Fruit fly (Drosophila melanogaster): Measurements from ENCODE around the gene frc.

frc gene

dm6 chr3L:17399014-17399413 is 34.0 kb downstream of the frc start:
- no peak for TF ChIP-seq kay (GFP tag; ENCODE audit: borderline replicate concordance)
- no peak for TF ChIP-seq CG33017 (tag; optimal IDR thresholded peaks at IDR 0.05)
- no peak for TF ChIP-seq cnc (optimal IDR thresholded peaks at IDR 0.05)
- TF ChIP-seq Mnt (GFP tag; optimal IDR thresholded peaks at IDR 0.05), result no peak
- TF ChIP-seq CG11617 (GFP tag; optimal IDR thresholded peaks at IDR 0.05), result no peak

- no peak for TF ChIP-seq pad (GFP tag; optimal IDR thresholded peaks at IDR 0.05)
- no peak for TF ChIP-seq CG5204 (GFP tag; optimal IDR thresholded peaks at IDR 0.05)
- no peak for TF ChIP-seq CG14711 (tag; optimal IDR thresholded peaks at IDR 0.05)
- no peak for TF ChIP-seq cic (GFP tag; optimal IDR thresholded peaks at IDR 0.05)
- no peak for TF ChIP-seq ovo (GFP tag; optimal IDR thresholded peaks at IDR 0.05)
- no peak for TF ChIP-seq CG7045 (GFP tag; optimal IDR thresholded peaks at IDR 0.05)
- no peak for TF ChIP-seq kay (GFP tag; ENCODE audit: borderline replicate concordance)
- no peak for TF ChIP-seq CG1620 (GFP tag; optimal IDR thresholded peaks at IDR 0.05)
- TF ChIP-seq toe (GFP tag; optimal IDR thresholded peaks at IDR 0.05), result no peak
- no peak for TF ChIP-seq CG11617 (GFP tag; optimal IDR thresholded peaks at IDR 0.05)
- no peak for TF ChIP-seq tj (GFP tag; optimal IDR thresholded peaks at IDR 0.05)
- TF ChIP-seq CG12768 (GFP tag; optimal IDR thresholded peaks at IDR 0.05), result no peak
- TF ChIP-seq CG33017 (tag; optimal IDR thresholded peaks at IDR 0.05), result no peak
These were observed 38.5 kb downstream of the frc start for dm6 chr3L:17394435-17395017.

- TF ChIP-seq Crg-1 (GFP tag; optimal IDR thresholded peaks at IDR 0.05) (no peak), Mnt (GFP tag; optimal IDR thresholded peaks at IDR 0.05) (no peak), CG5204 (GFP tag; optimal IDR thresholded peaks at IDR 0.05) (no peak), CG11617 (GFP tag; optimal IDR thresholded peaks at IDR 0.05) (no peak), toe (GFP tag; optimal IDR thresholded peaks at IDR 0.05) (no peak), cic (GFP tag; optimal IDR thresholded peaks at IDR 0.05) (no peak), Clk (GFP tag; optimal IDR thresholded peaks at IDR 0.05) (no peak), cnc (optimal IDR thresholded peaks at IDR 0.05) (no peak)
These were observed 39.9 kb downstream of the frc start for dm6 chr3L:17393098-17393497.

- no peak for TF ChIP-seq CG11617 (GFP tag; optimal IDR thresholded peaks at IDR 0.05)
- TF ChIP-seq Mnt (GFP tag; optimal IDR thresholded peaks at IDR 0.05), result no peak
- no peak for TF ChIP-seq kay (GFP tag; ENCODE audit: borderline replicate concordance)
- TF ChIP-seq Crg-1 (GFP tag; optimal IDR thresholded peaks at IDR 0.05), result no peak
- TF ChIP-seq cic (GFP tag; optimal IDR thresholded peaks at IDR 0.05), result no peak
- no peak for TF ChIP-seq CG12768 (GFP tag; optimal IDR thresholded peaks at IDR 0.05)
- TF ChIP-seq Clk (GFP tag; optimal IDR thresholded peaks at IDR 0.05), result no peak
- TF ChIP-seq CG5204 (GFP tag; optimal IDR thresholded peaks at IDR 0.05), result no peak
- no peak for TF ChIP-seq CG1620 (GFP tag; optimal IDR thresholded peaks at IDR 0.05)
- no peak for TF ChIP-seq tj (GFP tag; optimal IDR thresholded peaks at IDR 0.05)
- no peak for TF ChIP-seq toe (GFP tag; optimal IDR thresholded peaks at IDR 0.05)
- no peak for TF ChIP-seq CG33017 (tag; optimal IDR thresholded peaks at IDR 0.05)
- TF ChIP-seq bab1 (GFP tag; optimal IDR thresholded peaks at IDR 0.05), result no peak
These were observed 40.6 kb downstream of the frc start for dm6 chr3L:17392412-17392811.

- TF ChIP-seq CG5204 (GFP tag; optimal IDR thresholded peaks at IDR 0.05), result no peak
- no peak for TF ChIP-seq CG1620 (GFP tag; optimal IDR thresholded peaks at IDR 0.05)
- TF ChIP-seq cnc (optimal IDR thresholded peaks at IDR 0.05), result no peak
- TF ChIP-seq pad (GFP tag; optimal IDR thresholded peaks at IDR 0.05), result no peak
- TF ChIP-seq Crg-1 (GFP tag; optimal IDR thresholded peaks at IDR 0.05), result no peak
- no peak for TF ChIP-seq Mnt (GFP tag; optimal IDR thresholded peaks at IDR 0.05)
- TF ChIP-seq CG33017 (tag; optimal IDR thresholded peaks at IDR 0.05), result no peak
- no peak for TF ChIP-seq CG7045 (GFP tag; optimal IDR thresholded peaks at IDR 0.05)
- no peak for TF ChIP-seq CG12768 (GFP tag; optimal IDR thresholded peaks at IDR 0.05)
- TF ChIP-seq tj (GFP tag; optimal IDR thresholded peaks at IDR 0.05), result no peak
- no peak for TF ChIP-seq CG14711 (tag; optimal IDR thresholded peaks at IDR 0.05)
- TF ChIP-seq CG7101 (tag; optimal IDR thresholded peaks at IDR 0.05), result no peak
- no peak for TF ChIP-seq ovo (GFP tag; optimal IDR thresholded peaks at IDR 0.05)
- no peak for TF ChIP-seq CG11617 (GFP tag; optimal IDR thresholded peaks at IDR 0.05)
- no peak for TF ChIP-seq cic (GFP tag; optimal IDR thresholded peaks at IDR 0.05)
- TF ChIP-seq toe (GFP tag; optimal IDR thresholded peaks at IDR 0.05), result no peak
- no peak for TF ChIP-seq kay (GFP tag; ENCODE audit: borderline replicate concordance)
- no peak for TF ChIP-seq Clk (GFP tag; optimal IDR thresholded peaks at IDR 0.05)
- TF ChIP-seq bab1 (GFP tag; optimal IDR thresholded peaks at IDR 0.05), result no peak
- no peak for TF ChIP-seq Hr96 (GFP tag; optimal IDR thresholded peaks at IDR 0.05)
These were observed 41.9 kb downstream of the frc start for dm6 chr3L:17391132-17391531.

dm6 chr3L:17388895-17389294 is 44.1 kb downstream of the frc start, which contains the start of gene CG13731:
Gene CG13731 (minus strand): TSS chr3L:17388956.
- TF ChIP-seq bab1 (GFP tag; optimal IDR thresholded peaks at IDR 0.05) (no peak), pad (GFP tag; optimal IDR thresholded peaks at IDR 0.05) (no peak), CG7045 (GFP tag; optimal IDR thresholded peaks at IDR 0.05) (no peak), CG14711 (tag; optimal IDR thresholded peaks at IDR 0.05) (no peak), CG5204 (GFP tag; optimal IDR thresholded peaks at IDR 0.05) (no peak)
